Fruit fly (Drosophila melanogaster) whole organism, embryonic: ENCODE data around the gene CG34002.

Experiments
- ATbp ChIP-seq: fragments of 200-800 bp; sonication (Bioruptor generic); optimal IDR thresholded peaks from 2 replicates; lab custom pipeline; 2017; ENCODE audit warnings: missing biosample characterization, mild to moderate bottlenecking, missing genetic modification characterization, missing genetic modification reagents
- B-H1 ChIP-seq: fragments of 200-800 bp; sonication (Bioruptor generic); IDR thresholded peaks from 3 replicates; pipeline ENCODE4 v1.3.6; 2022; ENCODE audit warnings: missing biosample characterization, missing genetic modification characterization
- Bteb2 ChIP-seq: fragments of 200-800 bp; sonication (Bioruptor generic); optimal IDR thresholded peaks from 2 replicates; lab custom pipeline; 2016; ENCODE audit warnings: missing biosample characterization, missing genetic modification characterization
- CG1024 ChIP-seq: fragments of 200-800 bp; sonication (Bioruptor generic); IDR thresholded peaks from 2 replicates; pipeline ENCODE4 v1.3.6; 2022; ENCODE audit warnings: missing biosample characterization, missing genetic modification characterization
- CG12155 ChIP-seq: fragments of 200-800 bp; sonication (Bioruptor generic); optimal IDR thresholded peaks from 3 replicates; lab custom pipeline; 2016; ENCODE audit warnings: missing biosample characterization, missing genetic modification characterization
- CG12659 ChIP-seq: fragments of 200-800 bp; sonication (Bioruptor generic); optimal IDR thresholded peaks from 3 replicates; lab custom pipeline; 2017; ENCODE audit warnings: mild to moderate bottlenecking, missing biosample characterization, missing genetic modification reagents, missing genetic modification characterization
- CG13287 ChIP-seq: fragments of 200-800 bp; sonication (Bioruptor generic); IDR thresholded peaks from 2 replicates; pipeline ENCODE4 v1.3.6; 2022; ENCODE audit warnings: missing biosample characterization, missing genetic modification characterization; ENCODE audit not compliant: partially characterized antibody
- CG14965 ChIP-seq: fragments of 200-800 bp; sonication (Bioruptor generic); optimal IDR thresholded peaks from 2 replicates; lab custom pipeline; 2016; ENCODE audit warnings: missing biosample characterization, missing genetic modification characterization, borderline replicate concordance
- CG15011 ChIP-seq: fragments of 200-800 bp; sonication (Bioruptor generic); optimal IDR thresholded peaks from 3 replicates; lab custom pipeline; 2018; ENCODE audit warnings: missing biosample characterization, mild to moderate bottlenecking, missing genetic modification characterization
- CG17328 ChIP-seq: fragments of 200-800 bp; sonication (Bioruptor generic); IDR thresholded peaks from 2 replicates; pipeline ENCODE4 v1.3.6; 2022; ENCODE audit warnings: missing biosample characterization, missing genetic modification characterization
- CG18619 ChIP-seq: fragments of 200-800 bp; sonication (Bioruptor generic); optimal IDR thresholded peaks from 3 replicates; lab custom pipeline; 2017; ENCODE audit warnings: missing biosample characterization, mild to moderate bottlenecking, missing genetic modification characterization
- CG3726 ChIP-seq: fragments of 200-800 bp; sonication (Bioruptor generic); IDR thresholded peaks from 3 replicates; pipeline ENCODE4, ENCODE4 v1.3.6; 2022; ENCODE audit warnings: missing biosample characterization, missing genetic modification characterization
- CG42726 ChIP-seq: fragments of 200-800 bp; sonication (Bioruptor generic); IDR thresholded peaks from 2 replicates; pipeline ENCODE4 v1.3.6; 2022; ENCODE audit warnings: missing biosample characterization, missing genetic modification characterization; ENCODE audit not compliant: partially characterized antibody
- CG4730 ChIP-seq: fragments of 200-800 bp; sonication (Bioruptor generic); IDR thresholded peaks from 2 replicates; pipeline ENCODE4 v1.3.6; 2022; ENCODE audit warnings: missing biosample characterization, missing genetic modification characterization
- CG7372 ChIP-seq: fragments of 200-800 bp; sonication (Bioruptor generic); IDR thresholded peaks from 2 replicates; pipeline ENCODE4 v1.3.6; 2022; ENCODE audit warnings: missing biosample characterization, missing genetic modification characterization
- CG7786 ChIP-seq: fragments of 200-800 bp; sonication (Bioruptor generic); optimal IDR thresholded peaks from 2 replicates; lab custom pipeline; 2016; ENCODE audit warnings: missing biosample characterization, missing genetic modification characterization
- CG8478 ChIP-seq: fragments of >200 bp; optimal IDR thresholded peaks from 2 replicates; lab custom pipeline; 2018
- CG8765 ChIP-seq: fragments of 200-800 bp; sonication (Bioruptor generic); IDR thresholded peaks from 2 replicates; pipeline ENCODE4 v1.3.6; 2022; ENCODE audit warnings: missing biosample characterization, missing genetic modification characterization
- Dek ChIP-seq: fragments of 200-800 bp; sonication (Bioruptor generic); optimal IDR thresholded peaks from 3 replicates; lab custom pipeline; 2019; ENCODE audit warnings: missing biosample characterization, mild to moderate bottlenecking, missing genetic modification characterization, moderate library complexity
- Elba2 ChIP-seq: fragments of 200-800 bp; sonication (Bioruptor generic); optimal IDR thresholded peaks from 3 replicates; lab custom pipeline; 2016; ENCODE audit warnings: missing biosample characterization, missing genetic modification characterization
- HLH4C ChIP-seq: fragments of 200-800 bp; sonication (Bioruptor generic); IDR thresholded peaks from 3 replicates; pipeline ENCODE4 v1.3.6; 2022; ENCODE audit warnings: missing biosample characterization, missing genetic modification characterization; ENCODE audit not compliant: partially characterized antibody
- HLHmδ ChIP-seq: fragments of 200-800 bp; sonication (Bioruptor generic); optimal IDR thresholded peaks from 2 replicates; lab custom pipeline; 2018; ENCODE audit warnings: missing biosample characterization, mild to moderate bottlenecking, missing genetic modification characterization, moderate library complexity
- Hr39 ChIP-seq: fragments of >200 bp; optimal IDR thresholded peaks from 2 replicates; lab custom pipeline; 2017
- MBD-R2 ChIP-seq: fragments of 200-800 bp; sonication (Bioruptor generic); IDR thresholded peaks from 2 replicates; pipeline ENCODE4 v1.3.6; 2022; ENCODE audit warnings: missing biosample characterization, missing genetic modification characterization
- MTF-1 ChIP-seq: fragments of 200-800 bp; sonication (Bioruptor generic); optimal IDR thresholded peaks from 2 replicates; lab custom pipeline; 2018; ENCODE audit warnings: missing biosample characterization, mild to moderate bottlenecking, missing genetic modification characterization, borderline replicate concordance
- Mad ChIP-seq: fragments of 200-800 bp; sonication (Bioruptor generic); optimal IDR thresholded peaks from 2 replicates; lab custom pipeline; 2016; ENCODE audit warnings: missing biosample characterization, missing genetic modification characterization
- Mrtf ChIP-seq: fragments of 200-800 bp; sonication (Bioruptor generic); IDR thresholded peaks from 3 replicates; pipeline ENCODE4 v1.3.6; 2022; ENCODE audit warnings: missing biosample characterization, missing genetic modification characterization
- NC2β ChIP-seq: fragments of 200-800 bp; sonication (Bioruptor generic); optimal IDR thresholded peaks from 2 replicates; lab custom pipeline; 2016; ENCODE audit warnings: missing biosample characterization, missing genetic modification characterization
- Nf-YB ChIP-seq: fragments of 200-800 bp; sonication (Bioruptor generic); optimal IDR thresholded peaks from 3 replicates; lab custom pipeline; 2019; ENCODE audit warnings: missing biosample characterization, mild to moderate bottlenecking, missing genetic modification characterization, moderate library complexity
- PHDP ChIP-seq: fragments of 200-800 bp; sonication (Bioruptor generic); optimal IDR thresholded peaks from 3 replicates; lab custom pipeline; 2018; ENCODE audit warnings: missing biosample characterization, mild to moderate bottlenecking, missing genetic modification characterization, moderate library complexity
- Rx ChIP-seq: fragments of 200-800 bp; sonication (Bioruptor generic); IDR thresholded peaks from 2 replicates; pipeline ENCODE4 v1.3.6; 2022; ENCODE audit warnings: missing biosample characterization, missing genetic modification characterization
- Ssrp ChIP-seq: fragments of 200-800 bp; sonication (Bioruptor generic); optimal IDR thresholded peaks from 2 replicates; lab custom pipeline; 2018; ENCODE audit warnings: missing biosample characterization, mild to moderate bottlenecking, missing genetic modification characterization, moderate library complexity
- al ChIP-seq: fragments of 200-800 bp; sonication (Bioruptor generic); IDR thresholded peaks from 2 replicates; pipeline ENCODE4 v1.3.6; 2022; ENCODE audit warnings: missing biosample characterization, missing genetic modification characterization
- ase ChIP-seq: fragments of 200-800 bp; sonication (Bioruptor generic); IDR thresholded peaks from 3 replicates; pipeline ENCODE4 v1.3.6; 2022; ENCODE audit warnings: missing biosample characterization, missing genetic modification characterization
- cato ChIP-seq: fragments of 200-800 bp; sonication (Bioruptor generic); optimal IDR thresholded peaks from 2 replicates; lab custom pipeline; 2016; ENCODE audit warnings: missing biosample characterization, missing genetic modification characterization, borderline replicate concordance
- croc ChIP-seq: fragments of 200-800 bp; sonication (Bioruptor generic); conservative IDR thresholded peaks from 3 replicates; pipeline ENCODE4 v1.3.6; 2022; ENCODE audit warnings: missing biosample characterization, missing genetic modification characterization
- crol ChIP-seq: fragments of 200-800 bp; sonication (Bioruptor generic); IDR thresholded peaks from 2 replicates; pipeline ENCODE4 v1.3.6; 2022; ENCODE audit warnings: missing biosample characterization, missing genetic modification characterization
- da ChIP-seq: fragments of 200-800 bp; sonication (Bioruptor generic); optimal IDR thresholded peaks from 2 replicates; lab custom pipeline; 2016; ENCODE audit warnings: missing biosample characterization, missing genetic modification characterization
- emc ChIP-seq: fragments of 200-800 bp; sonication (Bioruptor generic); optimal IDR thresholded peaks from 2 replicates; lab custom pipeline; 2016; ENCODE audit warnings: missing biosample characterization, missing genetic modification characterization
- fu2 ChIP-seq: fragments of 200-800 bp; sonication (Bioruptor generic); optimal IDR thresholded peaks from 2 replicates; lab custom pipeline; 2016; ENCODE audit warnings: missing biosample characterization, missing genetic modification characterization
- maf-S ChIP-seq: fragments of 200-800 bp; sonication (Bioruptor generic); optimal IDR thresholded peaks from 2 replicates; lab custom pipeline; 2016; ENCODE audit warnings: missing biosample characterization, missing genetic modification characterization
- peb ChIP-seq: fragments of 200-800 bp; sonication (Bioruptor generic); IDR thresholded peaks from 2 replicates; pipeline ENCODE4 v1.3.6; 2022; ENCODE audit warnings: missing biosample characterization, missing genetic modification characterization
- phol ChIP-seq: fragments of 200-800 bp; sonication (Bioruptor generic); optimal IDR thresholded peaks from 3 replicates; lab custom pipeline; 2018; ENCODE audit warnings: missing biosample characterization, mild to moderate bottlenecking, missing genetic modification characterization, moderate library complexity
- ro ChIP-seq: fragments of 200-800 bp; sonication (Bioruptor generic); IDR thresholded peaks from 2 replicates; pipeline ENCODE4 v1.3.6; 2022; ENCODE audit warnings: missing biosample characterization, missing genetic modification characterization
- sens ChIP-seq: fragments of 200-800 bp; sonication (Bioruptor generic); peaks from one replicate; lab custom pipeline; 2016; ENCODE audit warnings: missing biosample characterization, missing genetic modification characterization
- unpg ChIP-seq: fragments of 200-800 bp; sonication (Bioruptor generic); optimal IDR thresholded peaks from 3 replicates; lab custom pipeline; 2018; ENCODE audit warnings: missing biosample characterization, mild to moderate bottlenecking, missing genetic modification characterization, moderate library complexity
- vnd ChIP-seq: fragments of 200-800 bp; sonication (Bioruptor generic); IDR thresholded peaks from 3 replicates; pipeline ENCODE4 v1.3.6; 2022; ENCODE audit warnings: missing biosample characterization, missing genetic modification characterization; ENCODE audit not compliant: partially characterized antibody
- vvl ChIP-seq: fragments of 200-800 bp; sonication (Bioruptor generic); IDR thresholded peaks from 2 replicates; pipeline ENCODE4 v1.3.6; 2022; ENCODE audit warnings: missing biosample characterization, missing genetic modification characterization
- zen2 ChIP-seq: fragments of 200-800 bp; sonication (Bioruptor generic); IDR thresholded peaks from 3 replicates; pipeline ENCODE4 v1.3.6; 2022; ENCODE audit warnings: missing biosample characterization, missing genetic modification characterization; ENCODE audit not compliant: partially characterized antibody
- zf30C ChIP-seq: fragments of 200-800 bp; sonication (Bioruptor generic); optimal IDR thresholded peaks from 3 replicates; lab custom pipeline; 2018; ENCODE audit warnings: missing biosample characterization, mild to moderate bottlenecking, missing genetic modification characterization

The CG34002 gene

dm6 chr3L:17846169-17846981 is 11.9 kb upstream of the CG34002 start, which contains the start of the genes MED19 and CG7430 (continued):
- TF ChIP-seq B-H1 = no peak
- TF ChIP-seq Hr39 = no peak
- TF ChIP-seq CG17328 = 0 out of 2 replicates have a peak, but pooled peaks have one; percentile 7
- peak; percentile 35 for TF ChIP-seq unpg (GFP tag; lab: Kevin White, UChicago)
- TF ChIP-seq Nf-YB (GFP tag; lab: Kevin White, UChicago) = no peak
- TF ChIP-seq MBD-R2 (GFP tag; lab: Robert Waterston, UW) = peak; percentile 42; the same call in 1 of the 2 replicates
- no peak for TF ChIP-seq crol
- no peak for TF ChIP-seq emc
- TF ChIP-seq NC2β (GFP tag; lab: Kevin White, UChicago) = no peak
- TF ChIP-seq phol = peak; percentile 98
- TF ChIP-seq vvl (GFP tag; lab: Robert Waterston, UW) = peak; percentile 20; the same call in 1 of the 2 replicates
- TF ChIP-seq croc = no peak
- TF ChIP-seq CG8765 (GFP tag; lab: Robert Waterston, UW) = no peak
- TF ChIP-seq MTF-1 (GFP tag; lab: Kevin White, UChicago) = no peak
- TF ChIP-seq HLHmδ (GFP tag; lab: Kevin White, UChicago) = peak; percentile 59
- no peak for TF ChIP-seq da
- TF ChIP-seq CG8478 = peak; percentile 63
- no peak for TF ChIP-seq Mad (GFP tag; lab: Kevin White, UChicago)
- TF ChIP-seq ase (GFP tag; lab: Robert Waterston, UW) = no peak
- peak; percentile 48 for TF ChIP-seq HLH4C (GFP tag; lab: Robert Waterston, UW)
- no peak for TF ChIP-seq CG14965
- no peak for TF ChIP-seq CG15011 (GFP tag; lab: Kevin White, UChicago)
- TF ChIP-seq al (GFP tag; lab: Robert Waterston, UW) = no peak
- TF ChIP-seq CG12659 (GFP tag; lab: Kevin White, UChicago) = peak; percentile 73
- no peak for TF ChIP-seq peb (GFP tag; lab: Robert Waterston, UW)
- no peak for TF ChIP-seq vnd (GFP tag; lab: Robert Waterston, UW)
- no peak for TF ChIP-seq Mrtf (GFP tag; lab: Robert Waterston, UW)
- TF ChIP-seq CG13287 (GFP tag; lab: Robert Waterston, UW) = peak; percentile 33
- TF ChIP-seq CG18619 (GFP tag; lab: Kevin White, UChicago) = no peak
- no peak for TF ChIP-seq CG7372 (GFP tag; lab: Robert Waterston, UW)
- no peak for TF ChIP-seq CG4730
- TF ChIP-seq CG12155 (GFP tag; lab: Kevin White, UChicago) = no peak
- TF ChIP-seq Dek (tag; lab: Kevin White, UChicago) = no peak
- no peak for TF ChIP-seq Rx (GFP tag; lab: Robert Waterston, UW)
- no peak for TF ChIP-seq maf-S (GFP tag; lab: Kevin White, UChicago)
- no peak for TF ChIP-seq zen2 (GFP tag; lab: Robert Waterston, UW)
- TF ChIP-seq CG42726 (GFP tag; lab: Robert Waterston, UW) = peak; percentile 49; the same call in 1 of the 2 replicates
- TF ChIP-seq CG7786 = no peak
- TF ChIP-seq Bteb2 (GFP tag; lab: Kevin White, UChicago) = no peak
- no peak for TF ChIP-seq CG3726 (GFP tag; lab: Robert Waterston, UW)
- no peak for TF ChIP-seq fu2
- TF ChIP-seq ATbp (GFP tag; lab: Kevin White, UChicago) = no peak
- no peak for TF ChIP-seq cato (GFP tag; lab: Kevin White, UChicago)
- no peak for TF ChIP-seq zf30C (GFP tag; lab: Kevin White, UChicago)
- TF ChIP-seq CG1024 (GFP tag; lab: Robert Waterston, UW) = no peak
- no peak for TF ChIP-seq Ssrp
- peak; percentile 23 for TF ChIP-seq PHDP (tag; lab: Kevin White, UChicago)
- no peak for TF ChIP-seq Elba2 (GFP tag; lab: Kevin White, UChicago)
- no peak for TF ChIP-seq ro (GFP tag; lab: Robert Waterston, UW)
- TF ChIP-seq sens (GFP tag; lab: Kevin White, UChicago) = no peak
